Worm (Caenorhabditis elegans): ENCODE results near the gene F09C6.3.

Gene F09C6.3

DNA sequence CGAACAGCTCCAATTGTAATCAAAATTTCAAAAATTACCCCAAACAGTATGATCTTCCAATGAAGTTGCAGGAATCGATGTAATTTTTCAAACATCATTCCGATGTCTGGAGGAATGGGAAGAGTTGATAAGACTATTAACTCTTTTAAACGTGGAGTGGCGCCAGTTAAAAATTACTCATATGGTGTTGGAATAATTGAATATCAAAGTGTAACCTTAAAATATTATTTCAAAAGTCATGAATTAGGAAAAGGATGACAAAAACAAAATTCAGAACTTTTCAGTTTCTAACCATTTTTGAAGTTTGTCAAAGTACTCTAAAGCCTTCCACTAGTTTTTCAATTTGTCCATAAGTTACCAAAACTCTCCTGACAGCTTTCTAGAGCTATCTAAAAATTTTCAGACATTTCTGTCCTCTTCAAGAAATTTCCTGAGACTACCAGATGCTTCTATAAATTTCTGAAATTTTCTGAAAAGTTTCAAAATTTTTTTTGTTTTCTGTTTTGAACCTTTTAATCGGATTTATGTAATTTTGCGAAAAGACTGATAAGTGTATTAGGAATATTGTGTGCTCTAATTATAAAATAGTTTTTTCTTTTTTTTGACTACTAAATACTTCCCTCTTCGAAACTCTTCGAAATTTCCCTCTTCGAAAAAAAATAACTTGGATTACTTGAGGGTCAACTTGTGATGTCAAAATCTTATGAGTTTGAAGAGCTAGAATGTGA lies 25.8 kb downstream of the F09C6.3 start, which contains the start of the genes clec-35 and clec-27:
Gene clec-35 (minus strand): TSS at position 101 of the 728 bp plus-strand sequence.
Gene clec-27 (plus strand): TSS at position 678 of the 728 bp plus-strand sequence.
- TF ChIP-seq skn-1 (tag; optimal IDR thresholded peaks at IDR 0.05) (no peak), nhr-43 (tag; optimal IDR thresholded peaks at IDR 0.05; ENCODE audit: poor library complexity, severe bottlenecking) (no peak), egl-27 (tag; optimal IDR thresholded peaks at IDR 0.05) (no peak), pha-4 (tag; optimal IDR thresholded peaks at IDR 0.05) (no peak), snpc-4 (tag; optimal IDR thresholded peaks at IDR 0.05) (no peak), jun-1 (tag; optimal IDR thresholded peaks at IDR 0.05) (no peak), elt-2 (tag; optimal IDR thresholded peaks at IDR 0.05) (no peak)

DNA sequence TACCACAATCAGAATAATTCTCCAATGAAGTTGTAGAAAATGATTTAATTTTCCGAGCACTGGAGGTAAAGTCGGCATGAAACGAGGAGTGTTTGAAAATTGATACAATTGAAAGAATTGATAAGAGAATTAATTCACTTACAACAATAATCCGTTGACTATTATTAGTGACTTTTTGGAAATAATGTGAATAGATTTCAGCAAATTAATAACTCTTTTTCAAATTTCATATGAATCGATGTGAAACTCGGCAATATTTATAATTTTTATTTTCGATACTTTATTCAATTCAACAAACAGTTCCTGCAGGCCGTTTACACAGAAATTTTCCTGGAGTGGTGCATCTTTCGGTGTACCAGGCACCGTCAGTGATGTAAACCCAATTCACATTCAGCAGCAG lies 28.0 kb downstream of the F09C6.3 start, which contains the start of gene clec-37:
Gene clec-37 (minus strand): TSS at position 101 of the 400 bp plus-strand sequence.
- TF ChIP-seq ceh-28 (tag; optimal IDR thresholded peaks at IDR 0.05) (no peak), eor-1 (tag; optimal IDR thresholded peaks at IDR 0.05) (no peak), nhr-12 (tag; optimal IDR thresholded peaks at IDR 0.05) (no peak), unc-62 (GFP tag; optimal IDR thresholded peaks at IDR 0.05) (no peak), sea-2 (GFP tag; optimal IDR thresholded peaks at IDR 0.05) (no peak), nhr-11 (tag; optimal IDR thresholded peaks at IDR 0.05) (no peak), tbx-2 (tag; optimal IDR thresholded peaks at IDR 0.05) (no peak), R02D3.7 (tag; optimal IDR thresholded peaks at IDR 0.05) (no peak), nhr-23 (tag; optimal IDR thresholded peaks at IDR 0.05) (no peak), ama-1 (optimal IDR thresholded peaks at IDR 0.05) (no peak), nhr-237 (tag; optimal IDR thresholded peaks at IDR 0.05) (no peak), ceh-82 (tag; optimal IDR thresholded peaks at IDR 0.05) (no peak)

DNA sequence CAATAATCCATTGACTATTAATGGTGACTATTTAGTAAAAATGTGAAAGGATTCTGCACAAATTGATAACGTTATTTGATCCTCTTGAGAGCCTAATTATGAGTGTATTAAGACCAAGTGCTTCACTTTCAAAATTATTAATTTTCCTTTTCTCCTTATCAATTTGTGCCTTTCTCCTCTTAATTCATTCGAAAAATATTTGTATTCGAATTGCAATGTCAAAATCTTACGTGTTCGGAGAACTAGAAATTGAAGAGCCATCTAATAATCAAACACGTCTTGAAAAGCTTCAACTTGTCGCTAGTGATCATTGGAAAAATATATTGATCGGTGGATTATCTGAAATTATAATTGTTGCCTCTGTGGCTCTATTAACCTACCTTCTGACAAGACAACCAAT lies 31.5 kb downstream of the F09C6.3 start, which contains the start of the genes clec-36 and clec-26:
Gene clec-36 (minus strand): TSS at position 101 of the 400 bp plus-strand sequence.
Gene clec-26 (plus strand): TSS at position 114 of the 400 bp plus-strand sequence.
- no peak for TF ChIP-seq lsy-12 (tag; optimal IDR thresholded peaks at IDR 0.05)
- peak; percentile 27 for TF ChIP-seq elt-2 (tag; optimal IDR thresholded peaks at IDR 0.05)

DNA sequence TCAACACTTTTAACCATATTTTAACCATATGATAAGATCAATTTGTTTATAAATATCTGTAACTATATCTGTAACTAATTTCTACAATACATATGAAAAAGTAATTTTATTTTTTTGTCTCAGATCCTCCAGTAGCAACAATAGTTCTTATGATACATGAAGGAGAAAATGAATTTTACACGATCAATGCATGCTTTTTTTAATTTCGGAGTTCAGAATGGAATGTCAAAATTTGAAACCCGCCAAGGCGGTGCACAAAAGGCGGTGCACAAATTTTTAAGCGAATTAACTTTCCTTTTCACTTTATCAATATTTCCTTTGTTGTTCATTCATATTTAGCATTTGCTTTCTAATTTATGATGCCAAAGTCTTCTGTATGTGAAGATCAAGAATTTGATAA lies 37.0 kb downstream of the F09C6.3 start, which contains the start of gene clec-25:
Gene clec-25 (plus strand): TSS at position 301 of the 400 bp plus-strand sequence.
- no peak for TF ChIP-seq nhr-77 (tag; optimal IDR thresholded peaks at IDR 0.05)
- no peak for TF ChIP-seq egl-27 (tag; optimal IDR thresholded peaks at IDR 0.05)
- no peak for TF ChIP-seq unc-62 (GFP tag; optimal IDR thresholded peaks at IDR 0.05)

DNA sequence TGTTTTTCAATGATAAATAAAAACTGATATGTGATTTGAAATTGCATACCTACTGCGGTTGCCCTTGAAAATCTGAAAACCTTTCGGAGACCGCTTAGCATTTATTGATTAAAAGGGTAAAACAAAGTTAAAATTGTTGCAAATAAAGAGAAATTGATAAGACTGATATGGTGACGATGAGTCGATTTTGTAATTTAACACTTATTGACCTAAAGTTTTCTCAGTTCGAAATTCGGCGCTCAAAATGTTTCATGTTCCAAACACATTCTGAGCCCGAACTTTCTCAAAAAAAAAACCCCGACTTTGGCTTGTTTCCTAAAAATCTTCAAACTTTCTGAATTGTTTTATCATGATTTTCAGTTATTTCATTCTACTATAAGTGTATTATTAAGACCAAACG lies 39.0 kb downstream of the F09C6.3 start, which contains the start of gene clec-40:
Gene clec-40 (minus strand): TSS at position 101 of the 400 bp plus-strand sequence.
- no peak for TF ChIP-seq nhr-76 (tag; optimal IDR thresholded peaks at IDR 0.05)
- no peak for TF ChIP-seq unc-39 (tag; optimal IDR thresholded peaks at IDR 0.05)
- TF ChIP-seq mml-1 (tag; optimal IDR thresholded peaks at IDR 0.05): no peak
- no peak for TF ChIP-seq egl-27 (tag; optimal IDR thresholded peaks at IDR 0.05)
- no peak for TF ChIP-seq hmg-11 (tag; optimal IDR thresholded peaks at IDR 0.05)
- TF ChIP-seq ama-1 (optimal IDR thresholded peaks at IDR 0.05): no peak
- TF ChIP-seq fos-1 (tag; optimal IDR thresholded peaks at IDR 0.05): no peak
- TF ChIP-seq ZK546.5 (tag; optimal IDR thresholded peaks at IDR 0.05): no peak
- TF ChIP-seq unc-62 (GFP tag; optimal IDR thresholded peaks at IDR 0.05): no peak
- no peak for TF ChIP-seq elt-2 (tag; optimal IDR thresholded peaks at IDR 0.05)
- no peak for TF ChIP-seq ztf-4 (tag; optimal IDR thresholded peaks at IDR 0.05)
- TF ChIP-seq aly-2 (tag; optimal IDR thresholded peaks at IDR 0.05): no peak
- no peak for TF ChIP-seq nhr-77 (tag; optimal IDR thresholded peaks at IDR 0.05)
- TF ChIP-seq ceh-16 (tag; optimal IDR thresholded peaks at IDR 0.05): no peak
- no peak for TF ChIP-seq lin-39 (tag; optimal IDR thresholded peaks at IDR 0.05)
- no peak for TF ChIP-seq ceh-9 (tag; optimal IDR thresholded peaks at IDR 0.05)
- no peak for TF ChIP-seq zag-1 (tag; optimal IDR thresholded peaks at IDR 0.05)
- TF ChIP-seq elt-1 (tag; optimal IDR thresholded peaks at IDR 0.05): no peak
- no peak for TF ChIP-seq nhr-43 (tag; optimal IDR thresholded peaks at IDR 0.05; ENCODE audit: poor library complexity, severe bottlenecking)
- no peak for TF ChIP-seq nhr-12 (tag; optimal IDR thresholded peaks at IDR 0.05)

Data from whole organism, L3 larva.